Worm (Caenorhabditis elegans) whole organism, L4 larva: ENCODE measurements around the gene M106.8.

Experiments
- D1046.2 ChIP-seq: fragments of 200-800 bp; sonication (Bioruptor generic); IDR thresholded peaks from 2 replicates; pipeline ENCODE4 v1.3.6; 2022; ENCODE audit warnings: missing genetic modification characterization, missing compliant biosample characterization
- F44E2.7 ChIP-seq: fragments of 200-800 bp; sonication (Bioruptor generic); IDR thresholded peaks from 2 replicates; pipeline ENCODE4 v2.1.2; 2022; ENCODE audit warnings: missing genetic modification characterization, missing compliant biosample characterization
- Y5F2A.4 ChIP-seq: fragments of 200-800 bp; sonication (Bioruptor generic); optimal IDR thresholded peaks from 2 replicates; lab custom pipeline; 2018; ENCODE audit warnings: mild to moderate bottlenecking, missing genetic modification characterization, missing compliant biosample characterization
- ZK546.5 ChIP-seq, 2 experiments: sonication (generic microtip); optimal IDR thresholded peaks; 2 replicates each; lab custom pipeline; 2017; ENCODE audit warnings: missing biosample characterization in 2 of 2, missing genetic modification characterization in 2 of 2
- aha-1 ChIP-seq: fragments of 150-350 bp; peaks from one replicate; lab custom pipeline; 2014; ENCODE audit warnings: missing biosample characterization, missing genetic modification characterization
- arid-1 ChIP-seq: fragments of 200-800 bp; sonication (Bioruptor generic); conservative IDR thresholded peaks from 2 replicates; pipeline ENCODE4 v1.3.6; 2022; ENCODE audit warnings: missing genetic modification reagents, missing genetic modification characterization, missing compliant biosample characterization
- ceh-20 ChIP-seq: fragments of 200-800 bp; sonication (Bioruptor generic); IDR thresholded peaks from 2 replicates; pipeline ENCODE4 v1.3.6; 2022; ENCODE audit warnings: missing genetic modification reagents, missing genetic modification characterization, missing compliant biosample characterization
- ceh-28 ChIP-seq: fragments of 150-350 bp; optimal IDR thresholded peaks from 2 replicates; lab custom pipeline; 2014; ENCODE audit warnings: missing biosample characterization, missing genetic modification reagents, missing genetic modification characterization
- ceh-32 ChIP-seq: sonication (generic microtip); optimal IDR thresholded peaks from 2 replicates; lab custom pipeline; 2016; ENCODE audit warnings: mild to moderate bottlenecking, missing genetic modification characterization, missing compliant biosample characterization; ENCODE audit not compliant: poor library complexity
- ctbp-1 ChIP-seq: fragments of 200-800 bp; sonication (Bioruptor generic); IDR thresholded peaks from 2 replicates; pipeline ENCODE4 v1.3.6; 2022; ENCODE audit warnings: missing genetic modification reagents, missing genetic modification characterization, missing compliant biosample characterization
- daf-8 ChIP-seq: fragments of 200-800 bp; sonication (Bioruptor generic); IDR thresholded peaks from 2 replicates; pipeline ENCODE4 v1.3.6; 2022; ENCODE audit warnings: missing genetic modification characterization, missing compliant biosample characterization
- gei-8 ChIP-seq: fragments of 200-800 bp; sonication (Bioruptor generic); optimal IDR thresholded peaks from 2 replicates; lab custom pipeline; 2018; ENCODE audit warnings: mild to moderate bottlenecking, missing genetic modification characterization, missing compliant biosample characterization
- hif-1 ChIP-seq, 2 experiments: sonication (generic microtip); optimal IDR thresholded peaks; 2 replicates each; lab custom pipeline; 2016 to 2017; ENCODE audit warnings: missing compliant biosample characterization in 2 of 2, missing genetic modification characterization in 2 of 2, missing genetic modification reagents in 2 of 2, missing genotype in 2 of 2, mild to moderate bottlenecking in 1 of 2
- hmg-1.1 ChIP-seq: fragments of 200-800 bp; sonication (Bioruptor generic); IDR thresholded peaks from 2 replicates; pipeline ENCODE4 v1.3.6; 2022; ENCODE audit warnings: missing genetic modification reagents, missing genetic modification characterization, missing compliant biosample characterization
- jun-1 ChIP-seq: fragments of 150-350 bp; optimal IDR thresholded peaks from 2 replicates; lab custom pipeline; 2014; ENCODE audit warnings: missing biosample characterization, missing genetic modification reagents, missing genetic modification characterization
- lin-13 ChIP-seq: fragments of 150-350 bp; optimal IDR thresholded peaks from 2 replicates; lab custom pipeline; 2014; ENCODE audit warnings: missing biosample characterization, missing genetic modification reagents, missing genetic modification characterization
- lin-39 ChIP-seq: fragments of 150-350 bp; optimal IDR thresholded peaks from 2 replicates; lab custom pipeline; 2014; ENCODE audit warnings: missing biosample characterization, missing genetic modification reagents, missing genetic modification characterization
- madf-5 ChIP-seq, 2 experiments: fragments of 200-800 bp; sonication (Bioruptor generic); IDR thresholded peaks; 2 replicates each; pipeline ENCODE4 v1.3.6; 2022; ENCODE audit warnings: missing compliant biosample characterization in 2 of 2, missing genetic modification characterization in 2 of 2
- mdl-1 ChIP-seq, 2 experiments: fragments of 150-350 bp in 1 of 2; sonication (generic microtip) in 1 of 2; optimal IDR thresholded peaks; 2 replicates each; lab custom pipeline; 2014 to 2017; ENCODE audit warnings: missing biosample characterization in 2 of 2, missing genetic modification characterization in 2 of 2
- mdt-29 ChIP-seq: fragments of 200-800 bp; sonication (Bioruptor generic); IDR thresholded peaks from 2 replicates; pipeline ENCODE4 v1.3.6; 2022; ENCODE audit warnings: missing genetic modification reagents, missing genetic modification characterization, missing compliant biosample characterization
- mep-1 ChIP-seq: fragments of 150-350 bp; sonication (generic microtip); optimal IDR thresholded peaks from 3 replicates; lab custom pipeline; 2014; ENCODE audit warnings: missing biosample characterization, missing genetic modification characterization
- mes-2 ChIP-seq: sonication (generic microtip); optimal IDR thresholded peaks from 2 replicates; lab custom pipeline; 2016; ENCODE audit warnings: missing genotype, mild to moderate bottlenecking, missing genetic modification characterization, missing compliant biosample characterization; ENCODE audit not compliant: poor library complexity, severe bottlenecking
- mxl-3 ChIP-seq: fragments of 200-800 bp; sonication (Bioruptor generic); optimal IDR thresholded peaks from 2 replicates; lab custom pipeline; 2018; ENCODE audit warnings: mild to moderate bottlenecking, missing genetic modification characterization, missing compliant biosample characterization
- nhr-10 ChIP-seq: fragments of 150-350 bp; optimal IDR thresholded peaks from 2 replicates; lab custom pipeline; 2014; ENCODE audit warnings: missing biosample characterization, missing genetic modification characterization
- nhr-11 ChIP-seq: fragments of 150-350 bp; optimal IDR thresholded peaks from 2 replicates; lab custom pipeline; 2014; ENCODE audit warnings: missing biosample characterization, missing genetic modification characterization
- nhr-28 ChIP-seq: fragments of 150-350 bp; optimal IDR thresholded peaks from 2 replicates; lab custom pipeline; 2014; ENCODE audit warnings: missing biosample characterization, missing genetic modification characterization
- nhr-42 ChIP-seq: fragments of 200-800 bp; sonication (Bioruptor generic); IDR thresholded peaks from 2 replicates; pipeline ENCODE4 v1.3.6; 2022; ENCODE audit warnings: missing genetic modification characterization, missing compliant biosample characterization
- nhr-6 ChIP-seq: fragments of 150-350 bp; optimal IDR thresholded peaks from 2 replicates; lab custom pipeline; 2014; ENCODE audit warnings: missing biosample characterization, missing genetic modification characterization
- php-3 ChIP-seq: fragments of 200-800 bp; sonication (Bioruptor generic); IDR thresholded peaks from 2 replicates; pipeline ENCODE4 v1.3.6; 2022; ENCODE audit warnings: missing genetic modification reagents, missing genetic modification characterization, missing compliant biosample characterization
- pqm-1 ChIP-seq: sonication (generic microtip); optimal IDR thresholded peaks from 2 replicates; lab custom pipeline; 2017; ENCODE audit warnings: missing biosample characterization, missing genetic modification characterization
- sdz-12 ChIP-seq: fragments of 200-800 bp; sonication (Bioruptor generic); optimal IDR thresholded peaks from 2 replicates; lab custom pipeline; 2018; ENCODE audit warnings: mild to moderate bottlenecking, missing genetic modification characterization, missing compliant biosample characterization
- set-16 ChIP-seq: fragments of 200-800 bp; sonication (Bioruptor generic); IDR thresholded peaks from 2 replicates; pipeline ENCODE4 v1.3.6; 2022; ENCODE audit warnings: missing genetic modification reagents, missing genetic modification characterization, missing compliant biosample characterization
- skn-1 ChIP-seq: fragments of 150-350 bp; optimal IDR thresholded peaks from 2 replicates; lab custom pipeline; 2014; ENCODE audit warnings: missing biosample characterization, missing genetic modification characterization
- tag-97 ChIP-seq: fragments of 200-800 bp; sonication (Bioruptor generic); IDR thresholded peaks from 2 replicates; pipeline ENCODE4 v1.3.6; 2022; ENCODE audit warnings: missing genetic modification characterization, missing compliant biosample characterization
- unc-39 ChIP-seq: sonication (generic microtip); optimal IDR thresholded peaks from 2 replicates; lab custom pipeline; 2017; ENCODE audit warnings: missing biosample characterization, missing genetic modification characterization
- zip-11 ChIP-seq: fragments of 200-800 bp; sonication (Bioruptor generic); IDR thresholded peaks from 2 replicates; pipeline ENCODE4 v1.3.6; 2022; ENCODE audit warnings: missing genetic modification characterization, missing compliant biosample characterization
- ztf-7 ChIP-seq: fragments of 150-350 bp; optimal IDR thresholded peaks from 2 replicates; lab custom pipeline; 2014; ENCODE audit warnings: missing biosample characterization, missing genetic modification characterization

The M106.8 gene

ce11 chrII:10838550-10838949 lies 4.9 kb downstream of the M106.8 start:
- TF ChIP-seq nhr-10 (no peak), ctbp-1 (GFP tag; lab: Robert Waterston, UW) (no peak), jun-1 (tag; lab: Kevin White, UChicago) (no peak), ceh-32 (tag; lab: Kevin White, UChicago) (no peak), pqm-1 (tag; lab: Kevin White, UChicago) (no peak), gei-8 (GFP tag; lab: Kevin White, UChicago) (no peak), mdt-29 (GFP tag; lab: Robert Waterston, UW) (no peak), daf-8 (no peak), F44E2.7 (GFP tag; lab: Robert Waterston, UW) (no peak), nhr-28 (tag; lab: Kevin White, UChicago) (no peak)

ce11 chrII:10834717-10835116 lies 8.7 kb downstream of the M106.8 start:
- no peak for TF ChIP-seq zip-11 (GFP tag; lab: Robert Waterston, UW)
- TF ChIP-seq mep-1 (tag; lab: Kevin White, UChicago): no peak
- no peak for TF ChIP-seq lin-39
- TF ChIP-seq nhr-28 (tag; lab: Kevin White, UChicago): no peak
- peak; percentile 90 for TF ChIP-seq aha-1 (tag; lab: Kevin White, UChicago)
- TF ChIP-seq madf-5 (GFP tag; IDR thresholded peaks at IDR 0.05; lab: Robert Waterston, UW): no peak
- TF ChIP-seq ceh-28 (tag; lab: Kevin White, UChicago): no peak
- no peak for TF ChIP-seq mdl-1 (tag; optimal IDR thresholded peaks at IDR 0.05; lab: Kevin White, UChicago)

ce11 chrII:10829572-10829971 lies 13.9 kb downstream of the M106.8 start:
- TF ChIP-seq skn-1 (tag; lab: Kevin White, UChicago) (no peak), set-16 (GFP tag; lab: Robert Waterston, UW) (0 out of 2 replicates have a peak, but pooled peaks have one; percentile 14), mes-2 (tag; lab: Kevin White, UChicago) (no peak), hmg-1.1 (GFP tag; lab: Robert Waterston, UW) (0 out of 2 replicates have a peak, but pooled peaks have one; percentile 21), hif-1 (tag; optimal IDR thresholded peaks at IDR 0.05; lab: Kevin White, UChicago) (no peak), nhr-42 (GFP tag; lab: Robert Waterston, UW) (no peak), daf-8 (no peak), tag-97 (GFP tag; lab: Robert Waterston, UW) (no peak)
- TF ChIP-seq, all 104 proteins: peak for 2

ce11 chrII:10829081-10829480 lies 14.3 kb downstream of the M106.8 start, which contains the start of gene VM106R.1:
Gene VM106R.1 (minus strand): TSS chrII:10829181.
- TF ChIP-seq ZK546.5 (tag; optimal IDR thresholded peaks at IDR 0.05; lab: Kevin White, UChicago) (no peak), D1046.2 (GFP tag; lab: Robert Waterston, UW) (no peak), daf-8 (no peak), gei-8 (GFP tag; lab: Kevin White, UChicago) (no peak), unc-39 (tag; lab: Kevin White, UChicago) (no peak), lin-13 (GFP tag; lab: Kevin White, UChicago) (no peak), php-3 (GFP tag; lab: Robert Waterston, UW) (no peak), mxl-3 (GFP tag; lab: Kevin White, UChicago) (no peak), nhr-11 (tag; lab: Kevin White, UChicago) (no peak), arid-1 (GFP tag; lab: Robert Waterston, UW) (no peak), ztf-7 (tag; lab: Kevin White, UChicago) (no peak), sdz-12 (GFP tag; lab: Kevin White, UChicago) (no peak), mdt-29 (GFP tag; lab: Robert Waterston, UW) (no peak), F44E2.7 (GFP tag; lab: Robert Waterston, UW) (no peak), pqm-1 (tag; lab: Kevin White, UChicago) (no peak), ceh-20 (GFP tag; lab: Robert Waterston, UW) (no peak), zip-11 (GFP tag; lab: Robert Waterston, UW) (no peak), nhr-6 (tag; lab: Kevin White, UChicago) (no peak), Y5F2A.4 (GFP tag; lab: Kevin White, UChicago) (no peak)
